Worm (Caenorhabditis elegans) whole organism, L2 larva: ENCODE data around the gene ZC395.11.

Source experiments
- F13H6.1 ChIP-seq: sonication (generic microtip); optimal IDR thresholded peaks from 2 replicates; lab custom pipeline; 2016; ENCODE audit warnings: missing genetic modification characterization, missing compliant biosample characterization
- ZK546.5 ChIP-seq: sonication (generic microtip); optimal IDR thresholded peaks from 2 replicates; lab custom pipeline; 2017; ENCODE audit warnings: missing biosample characterization, missing genetic modification characterization
- alr-1 ChIP-seq: fragments of 150-350 bp; optimal IDR thresholded peaks from 2 replicates; lab custom pipeline; 2014; ENCODE audit warnings: missing biosample characterization, missing genetic modification characterization
- blmp-1 ChIP-seq: sonication (generic microtip); optimal IDR thresholded peaks from 2 replicates; lab custom pipeline; 2017; ENCODE audit warnings: missing genetic modification characterization, mild to moderate bottlenecking, missing compliant biosample characterization, antibody characterized with exemption, moderate library complexity; ENCODE audit not compliant: insufficient read depth
- ceh-16 ChIP-seq: fragments of 150-350 bp; optimal IDR thresholded peaks from 2 replicates; lab custom pipeline; 2014; ENCODE audit warnings: missing biosample characterization, missing genetic modification characterization
- crh-2 ChIP-seq: sonication (generic microtip); optimal IDR thresholded peaks from 2 replicates; lab custom pipeline; 2017; ENCODE audit warnings: missing biosample characterization, missing genetic modification characterization
- dmd-4 ChIP-seq: sonication (generic microtip); optimal IDR thresholded peaks from 2 replicates; lab custom pipeline; 2017; ENCODE audit warnings: missing biosample characterization, missing genetic modification characterization
- elt-1 ChIP-seq: fragments of 150-350 bp; optimal IDR thresholded peaks from 2 replicates; lab custom pipeline; 2014; ENCODE audit warnings: missing biosample characterization, missing genetic modification characterization
- elt-3 ChIP-seq: sonication (generic microtip); optimal IDR thresholded peaks from 2 replicates; lab custom pipeline; 2017; ENCODE audit warnings: missing biosample characterization, missing genetic modification characterization
- fos-1 ChIP-seq: fragments of 150-350 bp; optimal IDR thresholded peaks from 2 replicates; lab custom pipeline; 2014; ENCODE audit warnings: missing biosample characterization, missing genetic modification characterization
- gmeb-1 ChIP-seq: fragments of 150-350 bp; optimal IDR thresholded peaks from 2 replicates; lab custom pipeline; 2014; ENCODE audit warnings: missing biosample characterization, missing genetic modification characterization
- lin-13 ChIP-seq: fragments of 150-350 bp; optimal IDR thresholded peaks from 2 replicates; lab custom pipeline; 2014; ENCODE audit warnings: missing biosample characterization, missing genetic modification reagents, missing genetic modification characterization
- lin-39 ChIP-seq: fragments of 150-350 bp; optimal IDR thresholded peaks from 2 replicates; lab custom pipeline; 2014; ENCODE audit warnings: missing biosample characterization, missing genetic modification reagents, missing genetic modification characterization
- lsy-2 ChIP-seq, 2 experiments: fragments of 150-350 bp in 1 of 2; sonication (generic microtip) in 1 of 2; optimal IDR thresholded peaks; 2 replicates each; lab custom pipeline; 2014 to 2017; ENCODE audit warnings: missing biosample characterization in 2 of 2, missing genetic modification characterization in 2 of 2
- mab-5 ChIP-seq: fragments of 150-350 bp; optimal IDR thresholded peaks from 2 replicates; lab custom pipeline; 2014; ENCODE audit warnings: missing biosample characterization, missing genetic modification characterization
- mbf-1 ChIP-seq: sonication (generic microtip); optimal IDR thresholded peaks from 2 replicates; lab custom pipeline; 2017; ENCODE audit warnings: missing biosample characterization, missing genetic modification characterization
- mdl-1 ChIP-seq, 2 experiments: fragments of 150-350 bp in 1 of 2; sonication (generic microtip) in 1 of 2; optimal IDR thresholded peaks; 2 replicates each; lab custom pipeline; 2017; ENCODE audit warnings: missing biosample characterization in 2 of 2, missing genetic modification characterization in 2 of 2
- nhr-10 ChIP-seq: sonication (generic microtip); optimal IDR thresholded peaks from 2 replicates; lab custom pipeline; 2017; ENCODE audit warnings: missing biosample characterization, missing genetic modification characterization
- nhr-12 ChIP-seq: fragments of 150-350 bp; optimal IDR thresholded peaks from 2 replicates; lab custom pipeline; 2014; ENCODE audit warnings: missing biosample characterization, missing genetic modification characterization
- nhr-129 ChIP-seq: fragments of 150-350 bp; optimal IDR thresholded peaks from 2 replicates; lab custom pipeline; 2014; ENCODE audit warnings: missing biosample characterization, missing genetic modification characterization
- nhr-23 ChIP-seq: fragments of 150-350 bp; optimal IDR thresholded peaks from 2 replicates; lab custom pipeline; 2014; ENCODE audit warnings: missing biosample characterization, missing genetic modification reagents, missing genetic modification characterization
- nhr-237 ChIP-seq: fragments of 150-350 bp; optimal IDR thresholded peaks from 2 replicates; lab custom pipeline; 2014; ENCODE audit warnings: missing biosample characterization, missing genetic modification characterization
- nhr-25 ChIP-seq: fragments of 150-350 bp; sonication (generic microtip); optimal IDR thresholded peaks from 3 replicates; lab custom pipeline; 2014; ENCODE audit warnings: missing biosample characterization, missing genetic modification characterization
- peb-1 ChIP-seq: fragments of 150-350 bp; optimal IDR thresholded peaks from 2 replicates; lab custom pipeline; 2014; ENCODE audit warnings: missing biosample characterization, missing genetic modification characterization
- skn-1 ChIP-seq: sonication (generic microtip); optimal IDR thresholded peaks from 2 replicates; lab custom pipeline; 2017; ENCODE audit warnings: missing biosample characterization, missing genetic modification characterization
- sma-3 ChIP-seq: sonication (generic microtip); optimal IDR thresholded peaks from 2 replicates; lab custom pipeline; 2016; ENCODE audit warnings: missing genetic modification reagents, missing genetic modification characterization, missing compliant biosample characterization
- sma-9 ChIP-seq, 2 experiments: fragments of 150-350 bp in 1 of 2; sonication (generic microtip) in 1 of 2; optimal IDR thresholded peaks; 2 replicates each; lab custom pipeline; 2014 to 2016; ENCODE audit warnings: missing genetic modification characterization in 2 of 2, mild to moderate bottlenecking in 1 of 2, missing biosample characterization in 1 of 2, missing compliant biosample characterization in 1 of 2, missing genetic modification reagents in 1 of 2, moderate library complexity in 1 of 2
- snpc-4 ChIP-seq: fragments of 150-350 bp; optimal IDR thresholded peaks from 2 replicates; lab custom pipeline; 2014; ENCODE audit warnings: missing biosample characterization, missing genetic modification characterization
- unc-39 ChIP-seq: fragments of 150-350 bp; optimal IDR thresholded peaks from 2 replicates; lab custom pipeline; 2014; ENCODE audit warnings: missing biosample characterization, missing genetic modification characterization
- unc-55 ChIP-seq: fragments of 150-350 bp; sonication (generic microtip); optimal IDR thresholded peaks from 3 replicates; lab custom pipeline; 2014; ENCODE audit warnings: missing biosample characterization, missing genetic modification reagents, missing genetic modification characterization
- zag-1 ChIP-seq: fragments of 150-350 bp; optimal IDR thresholded peaks from 2 replicates; lab custom pipeline; 2014; ENCODE audit warnings: missing biosample characterization, missing genetic modification characterization
- ztf-11 ChIP-seq: sonication (generic microtip); optimal IDR thresholded peaks from 2 replicates; lab custom pipeline; 2017; ENCODE audit warnings: missing biosample characterization, missing genetic modification characterization
- ztf-4 ChIP-seq: fragments of 150-350 bp; optimal IDR thresholded peaks from 2 replicates; lab custom pipeline; 2014; ENCODE audit warnings: missing biosample characterization, missing genetic modification characterization

ZC395.11 gene

ce11 chrIII:5263299-5263993 lies 22.7 kb downstream of the ZC395.11 start, which contains the start of the genes C34E10.9 and hap-1:
C34E10.9 (minus strand) TSS chrIII:5263399.
hap-1 (plus strand) TSS chrIII:5263943.
- TF ChIP-seq mab-5: no peak
- no peak for TF ChIP-seq fos-1
- TF ChIP-seq peb-1 (tag; lab: Kevin White, UChicago): no peak
- no peak for TF ChIP-seq ztf-11 (tag; lab: Kevin White, UChicago)
- TF ChIP-seq blmp-1 (tag; lab: Kevin White, UChicago): no peak
- no peak for TF ChIP-seq lin-13 (GFP tag; lab: Kevin White, UChicago)
- TF ChIP-seq alr-1 (tag; lab: Kevin White, UChicago): no peak
- no peak for TF ChIP-seq mdl-1 (tag; optimal IDR thresholded peaks at IDR 0.05; lab: Kevin White, UChicago)

ce11 chrIII:5260394-5260793 lies 25.7 kb downstream of the ZC395.11 start, which contains the start of gene gop-3:
gop-3 (plus strand) TSS chrIII:5260694.
- TF ChIP-seq unc-39 (tag; lab: Kevin White, UChicago) (no peak), nhr-25 (no peak), unc-55 (no peak), dmd-4 (tag; lab: Kevin White, UChicago) (no peak), lsy-2 (tag; optimal IDR thresholded peaks at IDR 0.05; lab: Kevin White, UChicago) (no peak), ceh-16 (tag; lab: Kevin White, UChicago) (no peak), elt-3 (tag; lab: Kevin White, UChicago) (no peak), ztf-4 (tag; lab: Kevin White, UChicago) (no peak), ZK546.5 (tag; lab: Kevin White, UChicago) (no peak), lin-13 (GFP tag; lab: Kevin White, UChicago) (no peak), nhr-237 (tag; lab: Kevin White, UChicago) (no peak), blmp-1 (tag; lab: Kevin White, UChicago) (no peak), skn-1 (tag; lab: Kevin White, UChicago) (no peak), sma-3 (GFP tag; lab: Kevin White, UChicago) (no peak)
- TF ChIP-seq, all 48 proteins: peak for 0

- TF ChIP-seq elt-1 (no peak), snpc-4 (tag; lab: Kevin White, UChicago) (no peak), zag-1 (no peak), mbf-1 (tag; lab: Kevin White, UChicago) (no peak), sma-9 (GFP tag; optimal IDR thresholded peaks at IDR 0.05; lab: Kevin White, UChicago) (no peak), sma-9 (tag; optimal IDR thresholded peaks at IDR 0.05; lab: Kevin White, UChicago) (no peak), nhr-23 (tag; lab: Kevin White, UChicago) (no peak), alr-1 (tag; lab: Kevin White, UChicago) (no peak), gmeb-1 (no peak), lin-39 (tag; lab: Kevin White, UChicago) (no peak), mdl-1 (tag; optimal IDR thresholded peaks at IDR 0.05; lab: Kevin White, UChicago) (no peak), sma-3 (GFP tag; lab: Kevin White, UChicago) (no peak)
Measured at ce11 chrIII:5258918-5259317, 27.2 kb downstream of the ZC395.11 start, which contains the start of gene gop-2. gop-2 (plus strand) TSS chrIII:5259023.

ce11 chrIII:5254108-5254507 lies 32.0 kb downstream of the ZC395.11 start, which contains the start of the genes sumv-1 and gop-1:
sumv-1 (minus strand) TSS chrIII:5254187.
gop-1 (plus strand) TSS chrIII:5254438.
- no peak for TF ChIP-seq crh-2 (tag; lab: Kevin White, UChicago)
- no peak for TF ChIP-seq zag-1
- no peak for TF ChIP-seq nhr-23 (tag; lab: Kevin White, UChicago)
- TF ChIP-seq nhr-25: no peak
- TF ChIP-seq nhr-129 (tag; lab: Kevin White, UChicago): no peak
- TF ChIP-seq lin-39 (tag; lab: Kevin White, UChicago): no peak
- TF ChIP-seq F13H6.1 (tag; lab: Kevin White, UChicago): no peak
- no peak for TF ChIP-seq nhr-237 (tag; lab: Kevin White, UChicago)
- TF ChIP-seq ztf-11 (tag; lab: Kevin White, UChicago): no peak
- TF ChIP-seq blmp-1 (tag; lab: Kevin White, UChicago): no peak
- TF ChIP-seq alr-1 (tag; lab: Kevin White, UChicago): no peak
- no peak for TF ChIP-seq sma-9 (GFP tag; optimal IDR thresholded peaks at IDR 0.05; lab: Kevin White, UChicago)
- no peak for TF ChIP-seq sma-9 (tag; optimal IDR thresholded peaks at IDR 0.05; lab: Kevin White, UChicago)
- no peak for TF ChIP-seq nhr-12
- no peak for TF ChIP-seq peb-1 (tag; lab: Kevin White, UChicago)
- TF ChIP-seq nhr-10 (tag; lab: Kevin White, UChicago): no peak
